Fruit fly (Drosophila melanogaster): ENCODE data around the gene Prp40.

Gene Prp40

DNA sequence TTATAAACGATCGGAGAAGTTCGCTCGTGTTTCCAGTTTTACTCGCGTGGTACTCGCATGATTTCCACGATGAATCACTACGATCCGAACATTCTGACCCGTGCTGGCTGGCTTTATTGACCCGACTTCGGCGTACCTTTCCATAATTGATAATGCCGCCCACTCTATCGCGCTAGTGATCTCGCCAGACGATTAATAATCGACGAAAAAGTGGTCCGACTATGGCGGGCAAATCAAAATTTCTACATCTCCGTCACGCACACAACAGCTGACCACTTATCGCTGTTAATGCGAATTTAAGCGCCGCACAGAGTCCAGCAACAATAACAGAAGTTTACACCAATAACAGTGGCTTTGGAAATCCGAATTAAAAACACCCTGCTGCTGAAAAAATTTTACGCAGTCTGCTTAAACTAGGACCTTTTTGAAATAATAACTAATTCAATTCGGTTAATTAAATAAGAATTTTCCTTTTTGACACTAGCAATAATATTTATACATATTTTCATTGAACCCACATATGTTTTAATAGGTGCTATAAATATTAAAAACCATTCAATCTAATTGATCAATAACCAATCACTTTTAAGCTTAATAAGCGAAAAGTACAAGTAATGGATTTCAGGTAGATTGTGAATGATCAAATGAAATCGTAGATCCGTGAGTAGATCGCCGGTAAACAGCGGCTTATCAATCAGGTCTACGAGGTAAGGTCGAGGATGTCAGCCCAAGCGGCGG lies 32.9 kb downstream of the Prp40 start (continued):
- TF ChIP-seq CG10274 (GFP tag; optimal IDR thresholded peaks at IDR 0.05) (peak; percentile 62), Taf1 (GFP tag; IDR thresholded peaks at IDR 0.05) (no peak), gcm2 (GFP tag; optimal IDR thresholded peaks at IDR 0.05) (no peak), Dll (GFP tag; IDR thresholded peaks at IDR 0.05; ENCODE audit: partially characterized antibody) (peak; percentile 53; the same call in 2 of the 4 replicates), sob (GFP tag; IDR thresholded peaks at IDR 0.05) (no peak), nmo (GFP tag; optimal IDR thresholded peaks at IDR 0.05) (peak; percentile 56), phol (tag; optimal IDR thresholded peaks at IDR 0.05) (peak; percentile 45), CG5245 (GFP tag; optimal IDR thresholded peaks at IDR 0.05) (no peak), CG16863 (GFP tag; optimal IDR thresholded peaks at IDR 0.05) (peak; percentile 60), Mad (GFP tag; optimal IDR thresholded peaks at IDR 0.05) (peak; percentile 21), al (GFP tag; IDR thresholded peaks at IDR 0.05) (peak; percentile 5; the same call in 1 of the 2 replicates), CG8924 (tag; optimal IDR thresholded peaks at IDR 0.05) (peak; percentile 46), chif (GFP tag; optimal IDR thresholded peaks at IDR 0.05) (peak in 1 of 2 experiments; percentile 15), sqz (GFP tag; optimal IDR thresholded peaks at IDR 0.05) (no peak), nerfin-2 (GFP tag; IDR thresholded peaks at IDR 0.05; ENCODE audit: partially characterized antibody) (no peak), crp (GFP tag; optimal IDR thresholded peaks at IDR 0.05) (peak in 1 of 2 experiments; percentile 60), so (GFP tag; IDR thresholded peaks at IDR 0.05) (no peak), CoRest (tag; optimal IDR thresholded peaks at IDR 0.05) (peak; percentile 72), E2f2 (GFP tag; IDR thresholded peaks at IDR 0.05) (peak; percentile 80), Usf (GFP tag; optimal IDR thresholded peaks at IDR 0.05) (peak; percentile 53), luna (GFP tag; optimal IDR thresholded peaks at IDR 0.05) (no peak), CG11247 (GFP tag; IDR thresholded peaks at IDR 0.05) (no peak), CG9609 (GFP tag; optimal IDR thresholded peaks at IDR 0.05) (no peak), Rx (GFP tag; IDR thresholded peaks at IDR 0.05) (no peak), grn (GFP tag; optimal IDR thresholded peaks at IDR 0.05) (peak; percentile 70), CG11723 (GFP tag; optimal IDR thresholded peaks at IDR 0.05) (no peak), CG8765 (GFP tag; IDR thresholded peaks at IDR 0.05) (no peak), CG2120 (GFP tag; optimal IDR thresholded peaks at IDR 0.05) (peak; percentile 65), zen2 (GFP tag; IDR thresholded peaks at IDR 0.05; ENCODE audit: partially characterized antibody) (no peak), ase (GFP tag; IDR thresholded peaks at IDR 0.05) (no peak), sug (tag; optimal IDR thresholded peaks at IDR 0.05) (peak; percentile 64), CG4730 (GFP tag; IDR thresholded peaks at IDR 0.05) (no peak), CG16813 (GFP tag; IDR thresholded peaks at IDR 0.05; ENCODE audit: partially characterized antibody) (no peak), CG18599 (GFP tag; optimal IDR thresholded peaks at IDR 0.05) (peak; percentile 62), gro (GFP tag; optimal IDR thresholded peaks at IDR 0.05) (no peak), Atf3 (GFP tag; optimal IDR thresholded peaks at IDR 0.05) (no peak), PHDP (tag; optimal IDR thresholded peaks at IDR 0.05) (no peak), CG7745 (tag; optimal IDR thresholded peaks at IDR 0.05) (no peak), dan (GFP tag; IDR thresholded peaks at IDR 0.05) (no peak), CG9215 (GFP tag; IDR thresholded peaks at IDR 0.05) (no peak), onecut (GFP tag; IDR thresholded peaks at IDR 0.05) (no peak), CG15514 (GFP tag; optimal IDR thresholded peaks at IDR 0.05) (no peak), CG30020 (tag; optimal IDR thresholded peaks at IDR 0.05) (no peak), CG32772 (GFP tag; IDR thresholded peaks at IDR 0.05) (no peak), p53 (GFP tag; optimal IDR thresholded peaks at IDR 0.05) (no peak), CrebB (tag; optimal IDR thresholded peaks at IDR 0.05) (no peak), Fer1 (GFP tag; optimal IDR thresholded peaks at IDR 0.05) (peak; percentile 12), CG8290 (GFP tag; optimal IDR thresholded peaks at IDR 0.05) (no peak), CG8290 (tag; optimal IDR thresholded peaks at IDR 0.05) (no peak), cwo (GFP tag; optimal IDR thresholded peaks at IDR 0.05) (peak; percentile 94)
